Worm (Caenorhabditis elegans) whole organism, mixed stage, embryonic: ENCODE results near the gene lgc-37.

Experiments used
- M03D4.4 ChIP-seq: sonication (generic microtip); optimal IDR thresholded peaks from 2 replicates; lab custom pipeline; 2017; ENCODE audit warnings: mild to moderate bottlenecking, missing genetic modification characterization, missing compliant biosample characterization
- bed-3 ChIP-seq: fragments of 200-800 bp; sonication (Bioruptor generic); optimal IDR thresholded peaks from 3 replicates; lab custom pipeline; 2018; ENCODE audit warnings: mild to moderate bottlenecking, missing genetic modification characterization, moderate library complexity, missing compliant biosample characterization
- blmp-1 ChIP-seq: fragments of 150-350 bp; optimal IDR thresholded peaks from 2 replicates; lab custom pipeline; 2014; ENCODE audit warnings: missing biosample characterization, missing genetic modification characterization
- ceh-39 ChIP-seq: fragments of 150-350 bp; optimal IDR thresholded peaks from 2 replicates; lab custom pipeline; 2014; ENCODE audit warnings: missing biosample characterization, missing genetic modification characterization
- ceh-43 ChIP-seq: fragments of 200-800 bp; sonication (Bioruptor generic); optimal IDR thresholded peaks from 2 replicates; lab custom pipeline; 2018; ENCODE audit warnings: mild to moderate bottlenecking, missing genetic modification characterization, moderate library complexity, missing compliant biosample characterization
- ceh-83 ChIP-seq: fragments of 200-800 bp; sonication (Bioruptor generic); optimal IDR thresholded peaks from 2 replicates; lab custom pipeline; 2018; ENCODE audit warnings: mild to moderate bottlenecking, missing genetic modification characterization, missing compliant biosample characterization
- cnd-1 ChIP-seq: fragments of 200-800 bp; sonication (Bioruptor generic); optimal IDR thresholded peaks from 2 replicates; lab custom pipeline; 2018; ENCODE audit warnings: mild to moderate bottlenecking, missing genetic modification characterization, missing compliant biosample characterization
- drap-1 ChIP-seq: fragments of 200-800 bp; sonication (Bioruptor generic); optimal IDR thresholded peaks from 3 replicates; lab custom pipeline; 2018; ENCODE audit warnings: mild to moderate bottlenecking, missing genetic modification characterization, missing compliant biosample characterization
- elt-1 ChIP-seq: sonication (generic microtip); optimal IDR thresholded peaks from 2 replicates; lab custom pipeline; 2017; ENCODE audit warnings: missing genetic modification characterization, mild to moderate bottlenecking, missing compliant biosample characterization, antibody characterized with exemption, moderate library complexity, borderline replicate concordance; ENCODE audit not compliant: insufficient read depth
- elt-3 ChIP-seq: fragments of 150-350 bp; optimal IDR thresholded peaks from 2 replicates; lab custom pipeline; 2014; ENCODE audit warnings: missing biosample characterization, missing genetic modification characterization
- flh-1 ChIP-seq: fragments of 200-800 bp; sonication (Bioruptor generic); optimal IDR thresholded peaks from 2 replicates; lab custom pipeline; 2018; ENCODE audit warnings: mild to moderate bottlenecking, missing genetic modification characterization, moderate library complexity, missing compliant biosample characterization
- ham-2 ChIP-seq: fragments of 200-800 bp; sonication (Bioruptor generic); optimal IDR thresholded peaks from 2 replicates; lab custom pipeline; 2018; ENCODE audit warnings: mild to moderate bottlenecking, missing genetic modification characterization, missing compliant biosample characterization
- hlh-1 ChIP-seq: fragments of 150-350 bp; optimal IDR thresholded peaks from 2 replicates; lab custom pipeline; 2014; ENCODE audit warnings: missing biosample characterization, missing genetic modification reagents, missing genetic modification characterization
- lin-32 ChIP-seq: fragments of 200-800 bp; sonication (Bioruptor generic); optimal IDR thresholded peaks from 2 replicates; lab custom pipeline; 2018; ENCODE audit warnings: mild to moderate bottlenecking, missing genetic modification characterization, missing compliant biosample characterization
- lsy-2 ChIP-seq: fragments of 150-350 bp; optimal IDR thresholded peaks from 2 replicates; lab custom pipeline; 2014; ENCODE audit warnings: missing biosample characterization, missing genetic modification characterization
- mab-5 ChIP-seq: fragments of 150-350 bp; optimal IDR thresholded peaks from 2 replicates; lab custom pipeline; 2014; ENCODE audit warnings: missing biosample characterization, missing genetic modification characterization
- mep-1 ChIP-seq: fragments of 150-350 bp; optimal IDR thresholded peaks from 2 replicates; lab custom pipeline; 2017; ENCODE audit warnings: missing biosample characterization, missing genetic modification reagents, missing genetic modification characterization, inconsistent platforms
- mls-2 ChIP-seq: sonication (generic microtip); optimal IDR thresholded peaks from 2 replicates; lab custom pipeline; 2016; ENCODE audit warnings: mild to moderate bottlenecking, missing genetic modification characterization, moderate library complexity, missing compliant biosample characterization
- nhr-12 ChIP-seq: fragments of 150-350 bp; optimal IDR thresholded peaks from 2 replicates; lab custom pipeline; 2014; ENCODE audit warnings: missing biosample characterization, missing genetic modification characterization
- nhr-237 ChIP-seq: fragments of 150-350 bp; optimal IDR thresholded peaks from 2 replicates; lab custom pipeline; 2014; ENCODE audit warnings: missing biosample characterization, missing genetic modification characterization
- nhr-28 ChIP-seq: fragments of 150-350 bp; optimal IDR thresholded peaks from 2 replicates; lab custom pipeline; 2014; ENCODE audit warnings: missing biosample characterization, missing genetic modification characterization
- nhr-76 ChIP-seq: sonication (generic microtip); optimal IDR thresholded peaks from 2 replicates; lab custom pipeline; 2017; ENCODE audit warnings: missing biosample characterization, missing genetic modification characterization
- pha-4 ChIP-seq: fragments of 150-350 bp; optimal IDR thresholded peaks from 2 replicates; lab custom pipeline; 2018; ENCODE audit warnings: missing biosample characterization, missing genetic modification reagents, missing genetic modification characterization
- sem-2 ChIP-seq: fragments of 200-800 bp; sonication (Bioruptor generic); optimal IDR thresholded peaks from 2 replicates; lab custom pipeline; 2018; ENCODE audit warnings: mild to moderate bottlenecking, missing genetic modification characterization, missing compliant biosample characterization
- snpc-4 ChIP-seq: fragments of 150-350 bp; optimal IDR thresholded peaks from 2 replicates; lab custom pipeline; 2014; ENCODE audit warnings: missing biosample characterization, missing genetic modification characterization
- sptf-1 ChIP-seq: sonication (generic microtip); optimal IDR thresholded peaks from 2 replicates; lab custom pipeline; 2017; ENCODE audit warnings: mild to moderate bottlenecking, missing genetic modification characterization, moderate library complexity, missing compliant biosample characterization
- tbx-8 ChIP-seq: fragments of 200-800 bp; sonication (Bioruptor generic); optimal IDR thresholded peaks from 2 replicates; lab custom pipeline; 2018; ENCODE audit warnings: mild to moderate bottlenecking, missing genetic modification characterization, moderate library complexity, missing compliant biosample characterization
- unc-120 ChIP-seq: sonication (generic microtip); optimal IDR thresholded peaks from 2 replicates; lab custom pipeline; 2017; ENCODE audit warnings: missing genetic modification characterization, missing compliant biosample characterization; ENCODE audit not compliant: poor library complexity, severe bottlenecking
- unc-39 ChIP-seq: fragments of 150-350 bp; optimal IDR thresholded peaks from 2 replicates; lab custom pipeline; 2014; ENCODE audit warnings: missing biosample characterization, missing genetic modification characterization
- unc-62 ChIP-seq: fragments of 150-350 bp; optimal IDR thresholded peaks from 2 replicates; lab custom pipeline; 2014; ENCODE audit warnings: missing biosample characterization, missing genetic modification reagents, missing genetic modification characterization
- ztf-11 ChIP-seq: fragments of 150-350 bp; optimal IDR thresholded peaks from 2 replicates; lab custom pipeline; 2014; ENCODE audit warnings: missing biosample characterization, missing genetic modification characterization

Gene lgc-37

DNA sequence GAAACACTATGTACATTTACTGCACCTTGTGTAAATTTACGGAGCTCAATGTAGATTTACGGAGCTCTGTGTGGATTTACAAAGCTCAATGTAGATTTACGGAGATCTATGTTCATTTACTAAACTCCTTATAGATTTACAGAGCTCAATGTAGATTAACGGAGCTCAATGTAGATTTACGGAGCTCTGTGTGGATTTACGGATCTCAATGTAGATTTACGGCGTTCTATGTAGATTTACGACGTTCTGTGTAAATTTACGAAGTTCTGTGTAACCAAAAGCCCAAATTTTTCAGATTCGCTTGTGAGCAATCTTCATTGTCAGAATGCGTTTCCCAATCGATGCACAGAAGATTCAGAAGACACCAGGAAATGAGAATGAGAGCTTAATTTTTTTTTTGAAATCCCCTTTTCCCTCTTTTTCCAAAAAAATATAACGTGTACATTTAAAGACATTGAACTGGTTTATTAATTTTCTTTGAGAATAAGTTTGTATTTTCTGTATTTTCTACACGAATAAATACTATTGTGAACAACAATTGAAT lies 51.9 kb downstream of the lgc-37 start:
- TF ChIP-seq tbx-8 (GFP tag; lab: Kevin White, UChicago) (no peak), nhr-12 (tag; lab: Kevin White, UChicago) (no peak), pha-4 (tag; lab: Kevin White, UChicago) (no peak), elt-3 (tag; lab: Kevin White, UChicago) (no peak), snpc-4 (tag; lab: Kevin White, UChicago) (no peak), mep-1 (tag; lab: Kevin White, UChicago) (no peak), sptf-1 (tag; lab: Kevin White, UChicago) (no peak), nhr-28 (tag; lab: Kevin White, UChicago) (no peak), cnd-1 (tag; lab: Kevin White, UChicago) (no peak), ceh-39 (tag; lab: Kevin White, UChicago) (no peak), unc-39 (tag; lab: Kevin White, UChicago) (no peak), nhr-237 (tag; lab: Kevin White, UChicago) (no peak), bed-3 (GFP tag; lab: Kevin White, UChicago) (no peak)

DNA sequence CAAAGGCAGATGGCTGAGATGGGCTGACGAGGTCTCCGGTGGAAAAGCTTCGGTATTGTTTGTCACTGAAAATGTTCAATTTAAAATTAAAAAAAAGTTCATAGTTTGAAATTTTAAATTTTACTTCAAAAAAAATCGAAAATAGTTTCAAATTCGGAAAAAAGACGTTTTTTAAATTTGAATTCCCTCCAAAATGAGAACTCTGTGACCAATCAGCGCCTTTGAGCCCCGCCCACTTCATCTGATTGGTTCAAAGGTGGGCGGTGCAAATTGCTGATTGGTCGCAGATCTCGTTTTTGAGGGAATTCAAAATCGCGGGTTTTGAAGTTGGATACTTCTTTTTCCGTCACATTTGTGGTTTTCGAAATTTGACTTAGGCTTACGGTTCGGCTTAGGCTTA lies 53.3 kb downstream of the lgc-37 start:
- no peak for TF ChIP-seq snpc-4 (tag; lab: Kevin White, UChicago)
- no peak for TF ChIP-seq unc-39 (tag; lab: Kevin White, UChicago)
- no peak for TF ChIP-seq ceh-43 (GFP tag; lab: Kevin White, UChicago)
- TF ChIP-seq drap-1 (GFP tag; lab: Kevin White, UChicago), result no peak
- no peak for TF ChIP-seq lsy-2 (tag; lab: Kevin White, UChicago)
- TF ChIP-seq unc-120 (tag; lab: Kevin White, UChicago), result no peak
- no peak for TF ChIP-seq hlh-1 (tag; lab: Kevin White, UChicago)
- no peak for TF ChIP-seq blmp-1 (tag; lab: Kevin White, UChicago)
- no peak for TF ChIP-seq nhr-76 (tag; lab: Kevin White, UChicago)
- TF ChIP-seq lin-32, result no peak
- no peak for TF ChIP-seq mab-5
- no peak for TF ChIP-seq sem-2 (GFP tag; lab: Kevin White, UChicago)
- TF ChIP-seq mls-2, result no peak

DNA sequence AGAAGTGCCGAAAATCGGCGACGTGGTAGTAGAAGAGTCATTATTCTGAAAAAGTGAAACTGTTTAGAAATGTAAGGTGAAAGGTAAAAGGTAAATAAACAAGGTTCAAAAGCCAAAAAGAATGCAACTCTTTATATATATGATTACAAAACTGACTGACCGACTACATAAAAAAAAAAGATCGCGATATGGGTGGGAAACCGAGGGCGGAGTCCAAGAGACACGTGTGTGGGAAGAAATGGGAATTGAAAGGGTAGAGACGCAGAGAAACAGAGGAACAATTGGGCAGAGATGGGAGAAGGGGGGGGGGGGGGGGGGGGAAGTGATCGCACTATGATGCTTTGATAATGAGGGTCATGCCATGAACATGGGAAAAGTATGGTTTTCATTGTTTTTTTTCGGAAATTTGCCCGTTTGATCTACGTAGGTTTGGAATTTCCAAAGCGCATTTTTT lies 54.0 kb downstream of the lgc-37 start, which contains the start of gene Y37D8A.4:
Gene Y37D8A.4 (minus strand): TSS at position 51 of the 454 bp plus-strand sequence.
- no peak for TF ChIP-seq drap-1 (GFP tag; lab: Kevin White, UChicago)
- TF ChIP-seq nhr-12 (tag; lab: Kevin White, UChicago), result no peak
- no peak for TF ChIP-seq lin-32
- no peak for TF ChIP-seq nhr-28 (tag; lab: Kevin White, UChicago)
- no peak for TF ChIP-seq mep-1 (tag; lab: Kevin White, UChicago)
- TF ChIP-seq bed-3 (GFP tag; lab: Kevin White, UChicago), result no peak
- TF ChIP-seq lsy-2 (tag; lab: Kevin White, UChicago), result no peak
- TF ChIP-seq snpc-4 (tag; lab: Kevin White, UChicago), result no peak
- no peak for TF ChIP-seq ceh-83 (GFP tag; lab: Kevin White, UChicago)
- no peak for TF ChIP-seq M03D4.4 (tag; lab: Kevin White, UChicago)
- TF ChIP-seq unc-62 (GFP tag; lab: Kevin White, UChicago), result no peak
- TF ChIP-seq ham-2 (GFP tag; lab: Kevin White, UChicago), result no peak
- no peak for TF ChIP-seq elt-1 (tag; lab: Kevin White, UChicago)
- no peak for TF ChIP-seq hlh-1 (tag; lab: Kevin White, UChicago)
- no peak for TF ChIP-seq flh-1 (GFP tag; lab: Kevin White, UChicago)
- no peak for TF ChIP-seq ztf-11
- TF ChIP-seq pha-4 (tag; lab: Kevin White, UChicago), result no peak
- TF ChIP-seq sptf-1 (tag; lab: Kevin White, UChicago), result no peak

DNA sequence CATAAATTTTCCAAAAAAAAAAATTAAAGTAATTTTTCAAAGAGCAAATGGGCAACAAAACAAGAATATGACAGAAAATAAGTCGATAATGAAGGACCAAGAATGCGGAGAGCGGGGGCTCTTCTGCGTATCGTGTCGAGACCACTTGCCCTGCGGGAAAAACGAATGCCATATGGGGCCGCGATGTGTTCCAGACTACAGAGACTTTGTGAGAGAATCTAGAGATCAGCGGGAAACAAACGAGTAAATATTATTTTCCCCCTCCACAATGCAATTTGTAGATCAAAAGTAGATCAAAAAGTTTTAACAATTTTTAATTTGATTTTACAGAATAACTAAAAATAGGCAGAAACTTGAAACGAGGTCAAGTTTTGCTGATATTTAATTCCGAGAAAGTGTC lies 55.2 kb downstream of the lgc-37 start:
- TF ChIP-seq pha-4 (tag; lab: Kevin White, UChicago) (no peak), nhr-237 (tag; lab: Kevin White, UChicago) (no peak), ceh-43 (GFP tag; lab: Kevin White, UChicago) (no peak), elt-1 (tag; lab: Kevin White, UChicago) (no peak), hlh-1 (tag; lab: Kevin White, UChicago) (no peak), bed-3 (GFP tag; lab: Kevin White, UChicago) (no peak), sem-2 (GFP tag; lab: Kevin White, UChicago) (no peak)
- TF ChIP-seq, all 35 proteins: peak for 0
